Fruit fly (Drosophila melanogaster): Measurements from ENCODE around the gene dmGlut.

dm6 chr2L:12063035-12063434, 35.8 kb downstream of the dmGlut start, which contains the start of gene Rab3-GAP:
- TF ChIP-seq EcR (GFP tag; optimal IDR thresholded peaks at IDR 0.05) (no peak), pan (optimal IDR thresholded peaks at IDR 0.05) (no peak), psq (optimal IDR thresholded peaks at IDR 0.05) (no peak)

Measured in whole organism.